Worm (Caenorhabditis elegans): ENCODE data around the gene F38A1.8.

DNA sequence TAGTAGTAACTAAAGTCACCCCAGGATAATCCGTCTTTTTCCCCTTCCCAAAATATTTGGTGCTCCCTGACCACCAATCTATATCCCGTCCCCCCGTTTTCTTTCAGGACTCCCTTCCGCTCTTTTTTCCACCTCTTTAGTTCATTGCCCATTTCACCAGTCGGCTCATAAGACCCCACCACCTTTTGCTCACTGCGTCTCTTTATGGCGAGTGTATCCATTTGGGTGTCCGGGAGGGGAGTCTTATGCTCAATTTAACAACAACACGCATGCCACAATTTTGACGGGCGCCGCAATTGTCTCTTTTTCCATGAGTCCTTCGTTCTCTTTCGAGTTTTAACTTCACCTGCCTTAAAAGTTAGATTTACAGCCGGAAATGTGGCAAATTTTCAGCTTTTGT is 26.5 kb downstream of the F38A1.8 start:
- TF ChIP-seq mep-1 (tag; optimal IDR thresholded peaks at IDR 0.05) (no peak), mab-5 (tag; optimal IDR thresholded peaks at IDR 0.05) (no peak), nhr-76 (tag; optimal IDR thresholded peaks at IDR 0.05) (no peak)

Data from whole organism, mixed stage, embryonic.